Fruit fly (Drosophila melanogaster) whole organism, embryonic: ENCODE data around the gene Psa.
A peak's percentile ranks its signal among the peaks of the same experiment; 100 is the strongest.

ENCODE experiments used
- Aef1 ChIP-seq: fragments of 200-800 bp; sonication (Bioruptor generic); IDR thresholded peaks from 3 replicates; pipeline ENCODE4 v1.3.6; 2022; ENCODE audit warnings: missing biosample characterization, missing genetic modification characterization
- B-H1 ChIP-seq: fragments of 200-800 bp; sonication (Bioruptor generic); IDR thresholded peaks from 3 replicates; pipeline ENCODE4 v1.3.6; 2022; ENCODE audit warnings: missing biosample characterization, missing genetic modification characterization
- Blimp-1 ChIP-seq: fragments of 200-800 bp; sonication (Bioruptor generic); optimal IDR thresholded peaks from 3 replicates; lab custom pipeline; 2018; ENCODE audit warnings: missing biosample characterization, missing genetic modification characterization, mild to moderate bottlenecking, moderate library complexity, missing genetic modification reagents
- CG10543 ChIP-seq: fragments of 200-800 bp; sonication (Bioruptor generic); optimal IDR thresholded peaks from 3 replicates; lab custom pipeline; 2017; ENCODE audit warnings: missing biosample characterization, mild to moderate bottlenecking, missing genetic modification characterization, moderate library complexity
- CG14667 ChIP-seq: fragments of 200-800 bp; sonication (Bioruptor generic); IDR thresholded peaks from 2 replicates; pipeline ENCODE4 v1.3.6; 2022; ENCODE audit warnings: missing biosample characterization, missing genetic modification characterization
- CG1529 ChIP-seq: fragments of 200-800 bp; sonication (Bioruptor generic); optimal IDR thresholded peaks from 3 replicates; lab custom pipeline; 2018; ENCODE audit warnings: missing biosample characterization, missing genetic modification characterization
- CG16779 ChIP-seq: fragments of 200-800 bp; sonication (Bioruptor generic); IDR thresholded peaks from 2 replicates; pipeline ENCODE4 v1.3.6; 2022; ENCODE audit warnings: missing biosample characterization, missing genetic modification characterization
- CG17186 ChIP-seq: fragments of 200-800 bp; sonication (Bioruptor generic); optimal IDR thresholded peaks from 3 replicates; lab custom pipeline; 2017; ENCODE audit warnings: missing biosample characterization, missing genetic modification reagents, missing genetic modification characterization
- CG17361 ChIP-seq: fragments of 200-800 bp; sonication (Bioruptor generic); IDR thresholded peaks from 3 replicates; pipeline ENCODE4 v1.3.6; 2022; ENCODE audit warnings: missing biosample characterization, missing genetic modification characterization
- CG18476 ChIP-seq: fragments of 200-800 bp; sonication (Bioruptor generic); optimal IDR thresholded peaks from 2 replicates; lab custom pipeline; 2016; ENCODE audit warnings: missing biosample characterization, mild to moderate bottlenecking, missing genetic modification characterization
- CG2678 ChIP-seq: fragments of 200-800 bp; sonication (Bioruptor generic); optimal IDR thresholded peaks from 3 replicates; lab custom pipeline; 2019; ENCODE audit warnings: missing biosample characterization, mild to moderate bottlenecking, missing genetic modification characterization, moderate library complexity
- CG32532 ChIP-seq: fragments of 200-800 bp; sonication (Bioruptor generic); IDR thresholded peaks from 2 replicates; pipeline ENCODE4 v1.3.6; 2022; ENCODE audit warnings: missing biosample characterization, missing genetic modification characterization
- CG3726 ChIP-seq: fragments of 200-800 bp; sonication (Bioruptor generic); IDR thresholded peaks from 3 replicates; pipeline ENCODE4, ENCODE4 v1.3.6; 2022; ENCODE audit warnings: missing biosample characterization, missing genetic modification characterization
- CG4424 ChIP-seq: fragments of 200-800 bp; sonication (Bioruptor generic); optimal IDR thresholded peaks from 3 replicates; lab custom pipeline; 2016; ENCODE audit warnings: missing biosample characterization, missing genetic modification characterization
- CG7745 ChIP-seq: fragments of 200-800 bp; sonication (Bioruptor generic); optimal IDR thresholded peaks from 2 replicates; lab custom pipeline; 2018; ENCODE audit warnings: missing biosample characterization, mild to moderate bottlenecking, missing genetic modification characterization, moderate library complexity
- CG7839 ChIP-seq: fragments of 200-800 bp; sonication (Bioruptor generic); optimal IDR thresholded peaks from 3 replicates; lab custom pipeline; 2018; ENCODE audit warnings: missing biosample characterization, mild to moderate bottlenecking, missing genetic modification characterization, moderate library complexity
- CG9215 ChIP-seq: fragments of 200-800 bp; sonication (Bioruptor generic); IDR thresholded peaks from 2 replicates; pipeline ENCODE4 v1.3.6; 2022; ENCODE audit warnings: missing biosample characterization, missing genetic modification characterization
- Dad ChIP-seq: fragments of 200-800 bp; sonication (Bioruptor generic); optimal IDR thresholded peaks from 3 replicates; lab custom pipeline; 2016; ENCODE audit warnings: missing biosample characterization, missing genetic modification characterization
- Dbx ChIP-seq: fragments of 200-800 bp; sonication (Bioruptor generic); IDR thresholded peaks from 3 replicates; pipeline ENCODE4 v1.3.6; 2022; ENCODE audit warnings: missing biosample characterization, missing genetic modification characterization
- Dek ChIP-seq: fragments of 200-800 bp; sonication (Bioruptor generic); optimal IDR thresholded peaks from 3 replicates; lab custom pipeline; 2019; ENCODE audit warnings: missing biosample characterization, mild to moderate bottlenecking, missing genetic modification characterization, moderate library complexity
- Dfd ChIP-seq, 2 experiments: fragments of >200 bp; optimal IDR thresholded peaks; 2 replicates each; lab custom pipeline; 2017; ENCODE audit warnings: missing biosample characterization in 2 of 2, missing genetic modification characterization in 2 of 2
- Dll ChIP-seq: fragments of 200-800 bp; sonication (Bioruptor generic); IDR thresholded peaks from 4 replicates; pipeline ENCODE4 v1.3.6; 2022; ENCODE audit warnings: missing biosample characterization, missing genetic modification characterization; ENCODE audit not compliant: partially characterized antibody
- Hand ChIP-seq: fragments of 200-800 bp; sonication (Bioruptor generic); optimal IDR thresholded peaks from 2 replicates; lab custom pipeline; 2017; ENCODE audit warnings: mild to moderate bottlenecking, missing biosample characterization, missing genetic modification reagents, missing genetic modification characterization
- Hr3 ChIP-seq: fragments of 200-800 bp; sonication (Bioruptor generic); optimal IDR thresholded peaks from 3 replicates; lab custom pipeline; 2016; ENCODE audit warnings: missing biosample characterization, missing genetic modification characterization
- Lpt ChIP-seq: fragments of >200 bp; optimal IDR thresholded peaks from 2 replicates; lab custom pipeline; 2018; ENCODE audit warnings: missing biosample characterization, missing genetic modification characterization
- Max ChIP-seq: fragments of 200-800 bp; sonication (Bioruptor generic); optimal IDR thresholded peaks from 2 replicates; lab custom pipeline; 2016; ENCODE audit warnings: missing biosample characterization, mild to moderate bottlenecking, missing genetic modification characterization
- Ravus ChIP-seq: fragments of 200-800 bp; sonication (Bioruptor generic); IDR thresholded peaks from 2 replicates; pipeline ENCODE4 v1.3.6; 2022; ENCODE audit warnings: missing biosample characterization, missing genetic modification characterization
- Sox100B ChIP-seq: fragments of 200-800 bp; sonication (Bioruptor generic); optimal IDR thresholded peaks from 3 replicates; lab custom pipeline; 2018; ENCODE audit warnings: missing biosample characterization, mild to moderate bottlenecking, missing genetic modification characterization
- br ChIP-seq: fragments of >200 bp; optimal IDR thresholded peaks from 2 replicates; lab custom pipeline; 2017
- dmrt11E ChIP-seq: fragments of 200-800 bp; sonication (Bioruptor generic); optimal IDR thresholded peaks from 3 replicates; lab custom pipeline; 2018; ENCODE audit warnings: missing biosample characterization, mild to moderate bottlenecking, missing genetic modification characterization, moderate library complexity
- emc ChIP-seq: fragments of 200-800 bp; sonication (Bioruptor generic); optimal IDR thresholded peaks from 2 replicates; lab custom pipeline; 2016; ENCODE audit warnings: missing biosample characterization, missing genetic modification characterization
- eyg ChIP-seq: fragments of 200-800 bp; sonication (Bioruptor generic); optimal IDR thresholded peaks from 3 replicates; lab custom pipeline; 2016; ENCODE audit warnings: missing biosample characterization, missing genetic modification characterization
- ken ChIP-seq: fragments of 200-800 bp; sonication (Bioruptor generic); IDR thresholded peaks from 3 replicates; pipeline ENCODE4 v1.3.6; 2022; ENCODE audit warnings: missing biosample characterization, missing genetic modification characterization
- lab ChIP-seq: fragments of 200-800 bp; sonication (Bioruptor generic); optimal IDR thresholded peaks from 3 replicates; lab custom pipeline; 2017; ENCODE audit warnings: missing biosample characterization, missing genetic modification characterization, mild to moderate bottlenecking, moderate library complexity, missing genetic modification reagents
- maf-S ChIP-seq: fragments of 200-800 bp; sonication (Bioruptor generic); optimal IDR thresholded peaks from 2 replicates; lab custom pipeline; 2016; ENCODE audit warnings: missing biosample characterization, missing genetic modification characterization
- mirr ChIP-seq: fragments of 200-800 bp; sonication (Bioruptor generic); optimal IDR thresholded peaks from 3 replicates; lab custom pipeline; 2018; ENCODE audit warnings: missing biosample characterization, mild to moderate bottlenecking, missing genetic modification characterization
- oc ChIP-seq: fragments of 200-800 bp; sonication (Bioruptor generic); optimal IDR thresholded peaks from 2 replicates; lab custom pipeline; 2018; ENCODE audit warnings: missing biosample characterization, mild to moderate bottlenecking, missing genetic modification characterization, moderate library complexity
- peb ChIP-seq: fragments of 200-800 bp; sonication (Bioruptor generic); IDR thresholded peaks from 2 replicates; pipeline ENCODE4 v1.3.6; 2022; ENCODE audit warnings: missing biosample characterization, missing genetic modification characterization
- pzg ChIP-seq: fragments of 200-800 bp; sonication (Bioruptor generic); optimal IDR thresholded peaks from 3 replicates; lab custom pipeline; 2018; ENCODE audit warnings: missing biosample characterization, mild to moderate bottlenecking, missing genetic modification characterization, moderate library complexity
- ro ChIP-seq: fragments of 200-800 bp; sonication (Bioruptor generic); IDR thresholded peaks from 2 replicates; pipeline ENCODE4 v1.3.6; 2022; ENCODE audit warnings: missing biosample characterization, missing genetic modification characterization
- sc ChIP-seq, 3 experiments: fragments of >200 bp in 2 of 3; fragments of 200-800 bp in 1 of 3; sonication (Bioruptor generic) in 1 of 3; optimal IDR thresholded peaks; 2 replicates in 2 of 3; 3 replicates in 1 of 3; lab custom pipeline; 2017; ENCODE audit warnings: mild to moderate bottlenecking in 1 of 3, missing biosample characterization in 1 of 3, missing genetic modification characterization in 1 of 3, missing genetic modification reagents in 1 of 3
- schlank ChIP-seq: fragments of 200-800 bp; sonication (Bioruptor generic); optimal IDR thresholded peaks from 2 replicates; lab custom pipeline; 2018; ENCODE audit warnings: missing biosample characterization, mild to moderate bottlenecking, missing genetic modification characterization
- sens ChIP-seq: fragments of 200-800 bp; sonication (Bioruptor generic); peaks from one replicate; lab custom pipeline; 2016; ENCODE audit warnings: missing biosample characterization, missing genetic modification characterization
- slou ChIP-seq: fragments of 200-800 bp; sonication (Bioruptor generic); optimal IDR thresholded peaks from 3 replicates; lab custom pipeline; 2016; ENCODE audit warnings: missing biosample characterization, missing genetic modification characterization
- slp2 ChIP-seq: fragments of 200-800 bp; sonication (Bioruptor generic); optimal IDR thresholded peaks from 2 replicates; lab custom pipeline; 2016; ENCODE audit warnings: missing biosample characterization, missing genetic modification characterization
- ssp ChIP-seq: fragments of 200-800 bp; sonication (Bioruptor generic); IDR thresholded peaks from 2 replicates; pipeline ENCODE4 v1.3.6; 2022; ENCODE audit warnings: missing biosample characterization, missing genetic modification characterization
- usp ChIP-seq: fragments of >200 bp; optimal IDR thresholded peaks from 2 replicates; lab custom pipeline; 2017; ENCODE audit warnings: missing biosample characterization, missing genetic modification characterization
- zen ChIP-seq: fragments of 200-800 bp; sonication (Bioruptor generic); optimal IDR thresholded peaks from 3 replicates; lab custom pipeline; 2018; ENCODE audit warnings: missing biosample characterization, mild to moderate bottlenecking, missing genetic modification characterization, moderate library complexity
- zfh1 ChIP-seq: fragments of 200-800 bp; sonication (Bioruptor generic); IDR thresholded peaks from 3 replicates; pipeline ENCODE4 v1.3.6; 2022; ENCODE audit warnings: missing biosample characterization, missing genetic modification characterization

Psa gene

dm6 chr3L:1517274-1518047 lies 14.8 kb downstream of the Psa start (continued):
- TF ChIP-seq Ravus (GFP tag; lab: Robert Waterston, UW) (no peak), CG32532 (GFP tag; lab: Robert Waterston, UW) (peak; percentile 52), ken (GFP tag; lab: Robert Waterston, UW) (peak; percentile 63; the same call in 2 of the 3 replicates), Hr3 (GFP tag; lab: Kevin White, UChicago) (peak; percentile 67), usp (GFP tag; lab: Kevin White, UChicago) (no peak), zfh1 (GFP tag; lab: Robert Waterston, UW) (peak; percentile 67; the same call in 2 of the 3 replicates), CG3726 (no peak), ssp (GFP tag; lab: Robert Waterston, UW) (0 out of 2 replicates have a peak, but pooled peaks have one; percentile 31), slp2 (peak; percentile 48), CG18476 (GFP tag; lab: Kevin White, UChicago) (peak; percentile 52), mirr (peak; percentile 16), lab (GFP tag; lab: Kevin White, UChicago) (peak; percentile 61), sc (optimal IDR thresholded peaks at IDR 0.05; lab: Kevin White, UChicago) (no peak), sc (GFP tag; optimal IDR thresholded peaks at IDR 0.05; lab: Kevin White, UChicago) (no peak), Lpt (GFP tag; lab: Kevin White, UChicago) (no peak), CG10543 (GFP tag; lab: Kevin White, UChicago) (peak; percentile 22), schlank (no peak), pzg (peak; percentile 72), emc (GFP tag; lab: Kevin White, UChicago) (peak; percentile 58), Max (peak; percentile 67), B-H1 (GFP tag; lab: Robert Waterston, UW) (peak; percentile 31; the same call in 1 of the 3 replicates), Dad (GFP tag; lab: Kevin White, UChicago) (peak; percentile 70), Hand (GFP tag; lab: Kevin White, UChicago) (no peak), Dbx (GFP tag; lab: Robert Waterston, UW) (no peak), eyg (GFP tag; lab: Kevin White, UChicago) (no peak), oc (tag; lab: Kevin White, UChicago) (no peak), CG16779 (GFP tag; lab: Robert Waterston, UW) (no peak), Dfd (GFP tag; optimal IDR thresholded peaks at IDR 0.05; lab: Kevin White, UChicago) (no peak), Aef1 (GFP tag; lab: Robert Waterston, UW) (peak; percentile 51), CG7839 (tag; lab: Kevin White, UChicago) (no peak), CG17361 (GFP tag; lab: Robert Waterston, UW) (no peak; the same call in 2 of the 3 replicates), sens (GFP tag; lab: Kevin White, UChicago) (peak; percentile 95), Sox100B (GFP tag; lab: Kevin White, UChicago) (no peak), CG14667 (GFP tag; lab: Robert Waterston, UW) (0 out of 2 replicates have a peak, but pooled peaks have one; percentile 27), CG2678 (no peak), slou (no peak), ro (GFP tag; lab: Robert Waterston, UW) (no peak), Blimp-1 (GFP tag; lab: Kevin White, UChicago) (no peak), peb (GFP tag; lab: Robert Waterston, UW) (no peak), maf-S (GFP tag; lab: Kevin White, UChicago) (peak; percentile 55), dmrt11E (tag; lab: Kevin White, UChicago) (peak; percentile 47), CG1529 (GFP tag; lab: Kevin White, UChicago) (no peak), Dek (tag; lab: Kevin White, UChicago) (no peak), CG9215 (GFP tag; lab: Robert Waterston, UW) (peak; percentile 25; the same call in 1 of the 2 replicates), CG17186 (peak; percentile 93), CG4424 (GFP tag; lab: Kevin White, UChicago) (peak; percentile 70), CG7745 (tag; lab: Kevin White, UChicago) (no peak), br (lab: Kevin White, UChicago) (no peak), Dll (GFP tag; lab: Robert Waterston, UW) (peak; percentile 81), zen (tag; lab: Kevin White, UChicago) (no peak)
